2 fruit fly cellular contexts compared by ENCODE assay signal in genomic region chrX:7579023-7579422, dm6.
A peak's percentile ranks its signal among the peaks of the same experiment; 100 is the strongest.
TF ChIP-seq lines count a peak whose summit lies in the region.

No protein-coding gene starts in this region.

TF ChIP-seq in whole organism, embryonic, 481 proteins besides CTCF, POLR2A, EP300 and RAD21 (continued from another document):
- peak; percentile 5 for TF ChIP-seq CoRest (tag; optimal IDR thresholded peaks at IDR 0.05; lab: Kevin White, UChicago)
- no peak for TF ChIP-seq br (optimal IDR thresholded peaks at IDR 0.05; lab: Kevin White, UChicago)
- TF ChIP-seq Fer3 (tag; optimal IDR thresholded peaks at IDR 0.05; lab: Kevin White, UChicago), result peak; percentile 8
- TF ChIP-seq Med (GFP tag; lab: Kevin White, UChicago), result peak; percentile 31
- TF ChIP-seq so (GFP tag; IDR thresholded peaks at IDR 0.05; lab: Robert Waterston, UW), result no peak
- no peak for TF ChIP-seq CG11560 (tag; IDR thresholded peaks at IDR 0.05; lab: Robert Waterston, UW)
- TF ChIP-seq Hey (tag; optimal IDR thresholded peaks at IDR 0.05; lab: Kevin White, UChicago), result no peak
- TF ChIP-seq Oli (tag; optimal IDR thresholded peaks at IDR 0.05; lab: Kevin White, UChicago), result peak; percentile 10
- peak; percentile 15 for TF ChIP-seq CG9817 (tag; optimal IDR thresholded peaks at IDR 0.05; lab: Kevin White, UChicago)
- TF ChIP-seq Xbp1 (GFP tag; optimal IDR thresholded peaks at IDR 0.05; lab: Kevin White, UChicago), result no peak
- TF ChIP-seq CG2120 (GFP tag; optimal IDR thresholded peaks at IDR 0.05; lab: Kevin White, UChicago), result peak; percentile 27
- no peak for TF ChIP-seq CG15696 (tag; optimal IDR thresholded peaks at IDR 0.05; lab: Kevin White, UChicago)
- TF ChIP-seq Drgx (GFP tag; IDR thresholded peaks at IDR 0.05; lab: Robert Waterston, UW), result peak; percentile 56; the same call in 1 of the 2 replicates
- TF ChIP-seq lola (GFP tag; optimal IDR thresholded peaks at IDR 0.05; lab: Kevin White, UChicago), result no peak
- 0 out of 2 replicates have a peak, but pooled peaks have one; percentile 20 for TF ChIP-seq CG9932 (GFP tag; IDR thresholded peaks at IDR 0.05; lab: Robert Waterston, UW)
- TF ChIP-seq grau (tag; optimal IDR thresholded peaks at IDR 0.05; lab: Kevin White, UChicago), result peak; percentile 19
- TF ChIP-seq CG3281 (GFP tag; optimal IDR thresholded peaks at IDR 0.05; lab: Kevin White, UChicago), result peak; percentile 17
- TF ChIP-seq pros (GFP tag; optimal IDR thresholded peaks at IDR 0.05; lab: Kevin White, UChicago), result no peak
- TF ChIP-seq CG7839 (tag; optimal IDR thresholded peaks at IDR 0.05; lab: Kevin White, UChicago), result peak; percentile 39
- peak; percentile 19; the same call in 1 of the 2 replicates for TF ChIP-seq Xrp1 (GFP tag; IDR thresholded peaks at IDR 0.05; lab: Robert Waterston, UW)
- peak; percentile 30; the same call in 1 of the 2 replicates for TF ChIP-seq Ptx1 (GFP tag; IDR thresholded peaks at IDR 0.05; lab: Robert Waterston, UW)
TF ChIP-seq in whole organism, embryonic: peak in this region for 32.

TF ChIP-seq in whole organism, prepupa, 60 proteins besides CTCF, POLR2A, EP300 and RAD21 (continued from another document):
- TF ChIP-seq CG15336 (GFP tag; IDR thresholded peaks at IDR 0.05; lab: Robert Waterston, UW) (peak; percentile 54; the same call in 1 of the 2 replicates), achi (GFP tag; optimal IDR thresholded peaks at IDR 0.05; lab: Kevin White, UChicago) (peak; percentile 14), pdm3 (GFP tag; optimal IDR thresholded peaks at IDR 0.05; lab: Kevin White, UChicago) (peak; percentile 44), acj6 (GFP tag; optimal IDR thresholded peaks at IDR 0.05; lab: Kevin White, UChicago) (peak; percentile 2), CG6808 (GFP tag; optimal IDR thresholded peaks at IDR 0.05; lab: Kevin White, UChicago) (no peak), Sox15 (GFP tag; optimal IDR thresholded peaks at IDR 0.05; lab: Kevin White, UChicago) (no peak), CG3919 (GFP tag; optimal IDR thresholded peaks at IDR 0.05; lab: Kevin White, UChicago) (peak; percentile 20), Ets96B (tag; optimal IDR thresholded peaks at IDR 0.05; lab: Kevin White, UChicago) (peak; percentile 23), Smox (GFP tag; optimal IDR thresholded peaks at IDR 0.05; lab: Kevin White, UChicago) (no peak), CG34406 (GFP tag; optimal IDR thresholded peaks at IDR 0.05; lab: Kevin White, UChicago) (no peak), eg (GFP tag; IDR thresholded peaks at IDR 0.05; lab: Robert Waterston, UW) (peak; percentile 68), CG10631 (GFP tag; optimal IDR thresholded peaks at IDR 0.05; lab: Kevin White, UChicago) (peak; percentile 23), Blimp-1 (GFP tag; optimal IDR thresholded peaks at IDR 0.05; lab: Kevin White, UChicago) (no peak), CG4318 (GFP tag; optimal IDR thresholded peaks at IDR 0.05; lab: Kevin White, UChicago) (peak; percentile 18), dac (GFP tag; optimal IDR thresholded peaks at IDR 0.05; lab: Kevin White, UChicago) (no peak), Lpt (GFP tag; optimal IDR thresholded peaks at IDR 0.05; lab: Kevin White, UChicago) (peak; percentile 18), fkh (GFP tag; optimal IDR thresholded peaks at IDR 0.05; lab: Kevin White, UChicago) (no peak), CG16779 (tag; optimal IDR thresholded peaks at IDR 0.05; lab: Kevin White, UChicago) (no peak), net (GFP tag; optimal IDR thresholded peaks at IDR 0.05; lab: Kevin White, UChicago) (peak; percentile 12), fd59A (GFP tag; optimal IDR thresholded peaks at IDR 0.05; lab: Kevin White, UChicago) (no peak), Hr39 (GFP tag; optimal IDR thresholded peaks at IDR 0.05; lab: Kevin White, UChicago) (no peak), svp (GFP tag; lab: Kevin White, UChicago) (no peak), Sox14 (GFP tag; optimal IDR thresholded peaks at IDR 0.05; lab: Kevin White, UChicago) (peak; percentile 37), topi (GFP tag; optimal IDR thresholded peaks at IDR 0.05; lab: Kevin White, UChicago) (no peak), CG7368 (GFP tag; optimal IDR thresholded peaks at IDR 0.05; lab: Kevin White, UChicago) (no peak), CG32006 (GFP tag; optimal IDR thresholded peaks at IDR 0.05; lab: Kevin White, UChicago) (peak; percentile 69), CG11294 (GFP tag; IDR thresholded peaks at IDR 0.05; lab: Robert Waterston, UW) (no peak), CG6163 (GFP tag; IDR thresholded peaks at IDR 0.05; lab: Robert Waterston, UW) (peak; percentile 47; the same call in 1 of the 3 replicates), CG3032 (tag; optimal IDR thresholded peaks at IDR 0.05; lab: Kevin White, UChicago) (peak; percentile 10), CG8632 (GFP tag; optimal IDR thresholded peaks at IDR 0.05; lab: Kevin White, UChicago) (no peak), CG1621 (tag; optimal IDR thresholded peaks at IDR 0.05; lab: Kevin White, UChicago) (no peak), CG11762 (GFP tag; optimal IDR thresholded peaks at IDR 0.05; lab: Kevin White, UChicago; ENCODE audit: insufficient read depth) (no peak), CG6276 (GFP tag; optimal IDR thresholded peaks at IDR 0.05; lab: Kevin White, UChicago) (peak; percentile 35), spab (GFP tag; optimal IDR thresholded peaks at IDR 0.05; lab: Kevin White, UChicago) (no peak), ss (GFP tag; optimal IDR thresholded peaks at IDR 0.05; lab: Kevin White, UChicago) (no peak)
